ENCODE assay signal across 5 worm cellular contexts in genomic region chrIV:10065159-10065558, ce11.
TF ChIP-seq lines count a peak whose summit lies in the region.

No protein-coding gene starts in this region.

TF ChIP-seq in whole organism, L1 larva, 84 proteins besides CTCF, POLR2A, EP300 and RAD21:
- peak; percentile 52 for TF ChIP-seq lin-14 (GFP tag; optimal IDR thresholded peaks at IDR 0.05; lab: Kevin White, UChicago)
- no peak for TF ChIP-seq ztf-4 (tag; optimal IDR thresholded peaks at IDR 0.05; lab: Kevin White, UChicago)
- no peak for TF ChIP-seq C04F5.9 (tag; optimal IDR thresholded peaks at IDR 0.05; lab: Kevin White, UChicago)
- TF ChIP-seq lin-39 (tag; optimal IDR thresholded peaks at IDR 0.05; lab: Kevin White, UChicago), result peak; percentile 62

TF ChIP-seq in whole organism, L2 larva, 48 proteins besides CTCF, POLR2A, EP300 and RAD21:
- TF ChIP-seq lin-11 (tag; optimal IDR thresholded peaks at IDR 0.05; lab: Kevin White, UChicago), result no peak
- TF ChIP-seq nhr-129 (tag; optimal IDR thresholded peaks at IDR 0.05; lab: Kevin White, UChicago), result peak; percentile 12
- peak; percentile 3 for TF ChIP-seq lin-39 (tag; optimal IDR thresholded peaks at IDR 0.05; lab: Kevin White, UChicago)
- no peak for TF ChIP-seq Y55F3AM.14 (GFP tag; optimal IDR thresholded peaks at IDR 0.05; lab: Kevin White, UChicago)
- TF ChIP-seq nhr-12 (tag; optimal IDR thresholded peaks at IDR 0.05; lab: Kevin White, UChicago), result no peak
- peak; percentile 68 for TF ChIP-seq mab-5 (tag; optimal IDR thresholded peaks at IDR 0.05; lab: Kevin White, UChicago)
- TF ChIP-seq skn-1 (tag; optimal IDR thresholded peaks at IDR 0.05; lab: Kevin White, UChicago), result no peak

TF ChIP-seq in whole organism, L3 larva, 47 proteins besides CTCF, POLR2A, EP300 and RAD21:
- TF ChIP-seq unc-62 (GFP tag; optimal IDR thresholded peaks at IDR 0.05; lab: Kevin White, UChicago) (peak; percentile 36), fkh-2 (tag; optimal IDR thresholded peaks at IDR 0.05; lab: Kevin White, UChicago) (no peak), lin-39 (tag; optimal IDR thresholded peaks at IDR 0.05; lab: Kevin White, UChicago) (peak; percentile 74)

TF ChIP-seq in whole organism, late embryonic, 69 proteins besides CTCF, POLR2A, EP300 and RAD21:
- TF ChIP-seq gmeb-2 (tag; optimal IDR thresholded peaks at IDR 0.05; lab: Kevin White, UChicago) (no peak), unc-55 (GFP tag; optimal IDR thresholded peaks at IDR 0.05; lab: Kevin White, UChicago) (peak; percentile 99)

TF ChIP-seq in whole organism, mixed stage, embryonic, 35 proteins besides CTCF, POLR2A, EP300 and RAD21:
- peak; percentile 98 for TF ChIP-seq unc-62 (GFP tag; optimal IDR thresholded peaks at IDR 0.05; lab: Kevin White, UChicago)
- no peak for TF ChIP-seq ces-1 (GFP tag; optimal IDR thresholded peaks at IDR 0.05; lab: Kevin White, UChicago)
